Worm (Caenorhabditis elegans) whole organism, young adult: ENCODE results near the gene C28D4.10.

Source experiments
- F37B4.10 ChIP-seq: fragments of 200-800 bp; sonication (Bioruptor generic); IDR thresholded peaks from 2 replicates; pipeline ENCODE4 v1.3.6; 2022; ENCODE audit warnings: missing genetic modification characterization, missing compliant biosample characterization
- ZK185.1 ChIP-seq: sonication (generic microtip); optimal IDR thresholded peaks from 2 replicates; lab custom pipeline; 2016; ENCODE audit warnings: mild to moderate bottlenecking, missing genetic modification characterization, missing compliant biosample characterization; ENCODE audit not compliant: poor library complexity, severe bottlenecking
- gei-17 ChIP-seq: fragments of 200-800 bp; sonication (Bioruptor generic); optimal IDR thresholded peaks from 2 replicates; lab custom pipeline; 2018; ENCODE audit warnings: mild to moderate bottlenecking, missing genetic modification characterization, missing compliant biosample characterization
- snpc-4 ChIP-seq, 5 experiments: fragments of 150-350 bp in 1 of 5; sonication (generic microtip) in 4 of 5; optimal IDR thresholded peaks; 2 replicates each; lab custom pipeline; 2014 to 2018; ENCODE audit warnings: missing genetic modification characterization in 5 of 5, missing biosample characterization in 3 of 5, antibody characterized with exemption in 2 of 5, mild to moderate bottlenecking in 2 of 5, missing compliant biosample characterization in 2 of 5, missing genotype in 2 of 5, moderate library complexity in 2 of 5, missing genetic modification reagents in 1 of 5

ce11 chrIV:9727217-9727616 is 11.1 kb upstream of the C28D4.10 start:
- TF ChIP-seq ZK185.1 (tag; lab: Kevin White, UChicago) (no peak), gei-17 (GFP tag; lab: Kevin White, UChicago) (no peak), F37B4.10 (GFP tag; lab: Robert Waterston, UW) (no peak), snpc-4 (GFP tag; optimal IDR thresholded peaks at IDR 0.05; lab: Kevin White, UChicago) (no peak), snpc-4 (tag; optimal IDR thresholded peaks at IDR 0.05; lab: Kevin White, UChicago) (no peak)
